Worm (Caenorhabditis elegans) whole organism, young adult: ENCODE measurements around the gene C38D4.10.

ENCODE experiments used
- B0035.1 ChIP-seq: sonication (generic microtip); optimal IDR thresholded peaks from 2 replicates; lab custom pipeline; 2016; ENCODE audit warnings: missing genetic modification characterization, mild to moderate bottlenecking, missing compliant biosample characterization, missing genotype, missing genetic modification reagents
- B0261.1 ChIP-seq: sonication (generic microtip); optimal IDR thresholded peaks from 2 replicates; lab custom pipeline; 2016; ENCODE audit warnings: mild to moderate bottlenecking, missing genetic modification characterization, moderate library complexity, missing compliant biosample characterization
- ama-1 ChIP-seq, 3 experiments: fragments of 150-350 bp in 1 of 3; sonication (generic microtip) in 2 of 3; optimal IDR thresholded peaks; 2 replicates each; lab custom pipeline; 2014 to 2018; ENCODE audit warnings: missing biosample characterization in 2 of 3, missing genetic modification characterization in 2 of 3, missing genetic modification reagents in 2 of 3
- atf-7 ChIP-seq: sonication (generic microtip); optimal IDR thresholded peaks from 2 replicates; lab custom pipeline; 2017; ENCODE audit warnings: mild to moderate bottlenecking, missing genetic modification characterization, missing compliant biosample characterization
- dpl-1 ChIP-seq: fragments of 150-350 bp; optimal IDR thresholded peaks from 2 replicates; lab custom pipeline; 2014; ENCODE audit warnings: missing biosample characterization, missing genetic modification reagents, missing genetic modification characterization
- lsl-1 ChIP-seq: fragments of 200-800 bp; sonication (Bioruptor generic); optimal IDR thresholded peaks from 2 replicates; lab custom pipeline; 2018; ENCODE audit warnings: mild to moderate bottlenecking, missing genetic modification characterization, moderate library complexity, missing compliant biosample characterization
- nfyb-1 ChIP-seq: fragments of 200-800 bp; sonication (Bioruptor generic); IDR thresholded peaks from 2 replicates; pipeline ENCODE4 v1.3.6; 2022; ENCODE audit warnings: missing genetic modification reagents, missing genetic modification characterization, missing compliant biosample characterization
- rcor-1 ChIP-seq: fragments of 200-800 bp; sonication (Bioruptor generic); IDR thresholded peaks from 2 replicates; pipeline ENCODE4 v1.3.6; 2022; ENCODE audit warnings: missing genetic modification reagents, missing genetic modification characterization, missing compliant biosample characterization
- rec-8 ChIP-seq, 2 experiments: sonication (generic microtip); optimal IDR thresholded peaks; 2 replicates each; lab custom pipeline; 2016; ENCODE audit warnings: mild to moderate bottlenecking in 2 of 2, missing genetic modification characterization in 2 of 2, missing genetic modification reagents in 2 of 2, missing genotype in 2 of 2, missing biosample characterization in 1 of 2, missing compliant biosample characterization in 1 of 2, moderate library complexity in 1 of 2
- sdz-38 ChIP-seq: sonication (generic microtip); optimal IDR thresholded peaks from 2 replicates; lab custom pipeline; 2016; ENCODE audit warnings: missing genotype, missing genetic modification characterization, missing compliant biosample characterization

DNA sequence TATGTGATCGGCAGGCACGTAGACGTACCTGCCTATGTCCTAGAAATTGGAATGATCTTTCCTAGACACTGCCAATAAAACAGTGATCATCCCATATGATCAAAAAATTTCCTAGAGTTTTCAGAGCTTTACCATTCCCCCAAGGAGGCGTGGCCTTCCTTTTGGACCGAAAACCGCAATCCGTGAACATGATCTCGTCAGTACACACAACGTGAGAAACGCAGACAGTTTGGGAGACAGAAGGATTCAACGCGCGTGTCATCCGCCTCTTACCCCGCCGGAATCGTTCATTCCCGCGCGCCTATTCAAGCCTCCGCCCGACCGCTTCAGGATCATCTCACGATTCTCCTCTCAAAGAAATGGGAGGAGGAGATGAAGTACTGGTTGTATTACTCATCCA, 16.9 kb upstream of the C38D4.10 start, which contains the start of gene B0393.5:
- TF ChIP-seq rcor-1 (GFP tag; lab: Robert Waterston, UW): no peak
- TF ChIP-seq rec-8 (tag; optimal IDR thresholded peaks at IDR 0.05; lab: Kevin White, UChicago): no peak
- no peak for TF ChIP-seq B0035.1 (tag; lab: Kevin White, UChicago)
- TF ChIP-seq B0261.1 (tag; lab: Kevin White, UChicago): no peak
- no peak for TF ChIP-seq dpl-1
- no peak for TF ChIP-seq sdz-38 (tag; lab: Kevin White, UChicago)
- TF ChIP-seq ama-1 (optimal IDR thresholded peaks at IDR 0.05; lab: Kevin White, UChicago): no peak
- TF ChIP-seq ama-1 (GFP tag; optimal IDR thresholded peaks at IDR 0.05; lab: Kevin White, UChicago): no peak
- no peak for TF ChIP-seq lsl-1 (GFP tag; lab: Kevin White, UChicago)
- no peak for TF ChIP-seq atf-7
- no peak for TF ChIP-seq nfyb-1 (GFP tag; lab: Robert Waterston, UW)
